Worm (Caenorhabditis elegans): ENCODE measurements around the gene F44F4.10.

Gene F44F4.10

DNA sequence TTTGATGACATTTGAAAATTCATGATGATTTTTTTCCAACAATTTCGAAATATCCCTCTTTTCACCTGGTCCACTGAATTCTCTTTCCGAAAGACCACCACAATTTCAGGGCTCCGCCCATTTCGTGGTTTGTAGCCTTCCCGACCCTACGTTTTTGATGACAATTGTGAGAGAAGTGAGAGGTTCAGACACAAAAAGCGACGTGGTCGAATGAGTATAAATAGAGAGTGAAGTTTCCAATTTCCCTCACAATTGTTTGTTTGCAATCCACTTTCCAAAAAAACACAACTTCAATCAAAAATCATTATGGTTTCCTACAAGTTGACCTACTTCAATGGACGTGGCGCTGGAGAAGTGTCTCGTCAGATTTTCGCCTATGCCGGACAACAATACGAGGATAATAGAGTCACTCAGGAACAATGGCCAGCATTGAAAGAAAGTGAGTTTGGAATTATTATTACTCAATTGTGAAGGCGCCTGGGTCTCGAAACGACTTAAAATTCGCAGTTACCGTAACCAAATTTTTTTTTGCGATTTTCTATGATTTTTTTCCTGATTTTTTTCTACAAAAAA lies 33.1 kb upstream of the F44F4.10 start, which contains the start of gene gst-5 (continued):
- TF ChIP-seq nhr-76 (tag; optimal IDR thresholded peaks at IDR 0.05) (no peak), tlp-1 (tag; optimal IDR thresholded peaks at IDR 0.05) (no peak), blmp-1 (tag; optimal IDR thresholded peaks at IDR 0.05) (peak; percentile 68), lin-15B (tag; optimal IDR thresholded peaks at IDR 0.05) (no peak), fkh-4 (tag; optimal IDR thresholded peaks at IDR 0.05; ENCODE audit: borderline replicate concordance) (no peak), snu-23 (GFP tag; optimal IDR thresholded peaks at IDR 0.05) (peak; percentile 67), nhr-11 (tag; optimal IDR thresholded peaks at IDR 0.05) (peak; percentile 40), mdl-1 (tag; optimal IDR thresholded peaks at IDR 0.05) (peak in 1 of 2 experiments; percentile 9), lir-3 (tag; optimal IDR thresholded peaks at IDR 0.05; ENCODE audit: poor library complexity) (no peak), nhr-77 (tag; optimal IDR thresholded peaks at IDR 0.05) (peak; percentile 54), irx-1 (tag; optimal IDR thresholded peaks at IDR 0.05) (peak; percentile 3), nhr-71 (tag; optimal IDR thresholded peaks at IDR 0.05) (peak; percentile 79), F16B12.6 (tag; optimal IDR thresholded peaks at IDR 0.05) (no peak), C16A3.4 (tag; optimal IDR thresholded peaks at IDR 0.05) (no peak), lsy-2 (tag; optimal IDR thresholded peaks at IDR 0.05) (peak; percentile 36 to 60), aly-2 (tag; optimal IDR thresholded peaks at IDR 0.05) (no peak), zip-4 (GFP tag; optimal IDR thresholded peaks at IDR 0.05) (peak; percentile 41), hlh-4 (tag; optimal IDR thresholded peaks at IDR 0.05) (no peak), ceh-8 (GFP tag; optimal IDR thresholded peaks at IDR 0.05) (no peak), aha-1 (tag; optimal IDR thresholded peaks at IDR 0.05) (no peak), ceh-90 (tag; optimal IDR thresholded peaks at IDR 0.05) (no peak), efl-1 (optimal IDR thresholded peaks at IDR 0.05) (peak; percentile 51 to 59), efl-1 (GFP tag; optimal IDR thresholded peaks at IDR 0.05 in 1 of 2) (peak; percentile 50 to 91), xbp-1 (tag; optimal IDR thresholded peaks at IDR 0.05) (peak; percentile 27), unc-98 (GFP tag; IDR thresholded peaks at IDR 0.05) (no peak), lin-14 (GFP tag; optimal IDR thresholded peaks at IDR 0.05) (peak; percentile 91), nhr-20 (tag; optimal IDR thresholded peaks at IDR 0.05) (peak; percentile 68), nhr-237 (tag; optimal IDR thresholded peaks at IDR 0.05) (peak; percentile 72), pax-3 (tag; optimal IDR thresholded peaks at IDR 0.05) (no peak), sup-37 (GFP tag; optimal IDR thresholded peaks at IDR 0.05) (no peak), fkh-8 (tag; optimal IDR thresholded peaks at IDR 0.05) (peak; percentile 59), ama-1 (optimal IDR thresholded peaks at IDR 0.05) (no peak), lin-35 (GFP tag; optimal IDR thresholded peaks at IDR 0.05) (peak in 1 of 2 experiments; percentile 53), dpl-1 (GFP tag; optimal IDR thresholded peaks at IDR 0.05) (peak; percentile 15 to 28 (median 18))

DNA sequence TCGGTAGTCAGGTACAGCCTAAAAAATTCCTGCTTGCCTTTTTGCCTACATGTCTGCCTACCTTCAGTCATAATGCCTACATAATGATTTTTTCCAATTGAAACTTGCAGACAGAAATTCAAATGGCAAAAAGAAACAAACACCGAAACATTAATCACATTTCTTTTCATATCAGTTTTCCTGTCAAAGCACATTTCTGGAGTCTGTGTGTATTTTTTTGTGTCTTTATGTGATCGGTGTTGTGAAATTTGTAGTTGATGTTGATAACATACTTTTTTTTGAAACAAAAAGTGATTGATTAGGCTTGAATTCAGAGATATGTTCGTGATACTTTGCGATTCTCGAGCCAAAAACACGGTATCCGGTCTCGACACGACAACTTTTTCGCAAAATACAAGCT lies 32.3 kb upstream of the F44F4.10 start:
- no peak for TF ChIP-seq blmp-1 (tag; optimal IDR thresholded peaks at IDR 0.05)
- TF ChIP-seq isw-1 (GFP tag; IDR thresholded peaks at IDR 0.05): no peak
- TF ChIP-seq tbx-2 (tag; optimal IDR thresholded peaks at IDR 0.05): no peak
- no peak for TF ChIP-seq hpl-2 (GFP tag; optimal IDR thresholded peaks at IDR 0.05)
- no peak for TF ChIP-seq nhr-90 (tag; optimal IDR thresholded peaks at IDR 0.05; ENCODE audit: poor library complexity)
- peak; percentile 20 for TF ChIP-seq elt-2 (tag; optimal IDR thresholded peaks at IDR 0.05)
- TF ChIP-seq grh-1 (GFP tag; IDR thresholded peaks at IDR 0.05): no peak
- no peak for TF ChIP-seq hlh-17 (GFP tag; optimal IDR thresholded peaks at IDR 0.05; ENCODE audit: borderline replicate concordance)
- TF ChIP-seq lin-35 (GFP tag; optimal IDR thresholded peaks at IDR 0.05): peak in 1 of 2 experiments; percentile 2
- no peak for TF ChIP-seq snpc-4 (tag; optimal IDR thresholded peaks at IDR 0.05)
- TF ChIP-seq sox-4 (tag; optimal IDR thresholded peaks at IDR 0.05): no peak

Measured in whole organism, L1 larva.